Worm (Caenorhabditis elegans) whole organism, young adult: ENCODE measurements around the gene arrd-23.

Source experiments
- F55B11.4 ChIP-seq: sonication (generic microtip); optimal IDR thresholded peaks from 2 replicates; lab custom pipeline; 2016; ENCODE audit warnings: missing compliant biosample characterization, missing genetic modification characterization, borderline replicate concordance; ENCODE audit not compliant: insufficient read depth
- F57C9.4 ChIP-seq: sonication (generic microtip); optimal IDR thresholded peaks from 2 replicates; lab custom pipeline; 2017; ENCODE audit warnings: mild to moderate bottlenecking, missing genetic modification characterization, missing compliant biosample characterization

DNA sequence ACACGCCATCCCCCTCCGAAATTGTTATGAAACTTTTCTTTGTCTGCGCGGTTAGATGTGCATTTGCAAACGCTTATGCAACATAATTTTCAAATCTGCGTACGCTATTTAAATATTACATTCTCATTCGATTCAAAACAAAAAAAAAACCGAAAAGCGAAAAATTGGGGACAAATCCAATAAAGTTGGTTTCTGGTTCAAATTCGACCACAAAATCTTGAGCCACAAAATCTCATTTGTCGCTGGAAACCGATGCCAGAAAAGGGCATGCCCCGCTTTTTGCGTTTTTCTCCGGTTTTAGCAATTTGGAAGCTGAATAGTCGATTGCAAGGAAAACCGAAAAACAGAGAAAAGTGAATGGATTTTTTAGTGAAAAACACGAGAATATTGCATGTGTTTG is 46.3 kb downstream of the arrd-23 start:
- TF ChIP-seq F57C9.4 (tag; lab: Kevin White, UChicago) (no peak), F55B11.4 (tag; lab: Kevin White, UChicago) (no peak)
